Worm (Caenorhabditis elegans) whole organism, L4 larva: Measurements from ENCODE around the gene fce-2.

ENCODE experiments used
- F44E2.7 ChIP-seq: fragments of 200-800 bp; sonication (Bioruptor generic); IDR thresholded peaks from 2 replicates; pipeline ENCODE4 v2.1.2; 2022; ENCODE audit warnings: missing genetic modification characterization, missing compliant biosample characterization
- T20F7.1 ChIP-seq: fragments of 200-800 bp; sonication (Bioruptor generic); optimal IDR thresholded peaks from 2 replicates; lab custom pipeline; 2018; ENCODE audit warnings: mild to moderate bottlenecking, missing genetic modification characterization, missing compliant biosample characterization
- Y105C5A.15 ChIP-seq: fragments of 200-800 bp; sonication (Bioruptor generic); IDR thresholded peaks from 2 replicates; pipeline ENCODE4 v1.3.6; 2022; ENCODE audit warnings: missing genetic modification characterization, missing compliant biosample characterization
- aha-1 ChIP-seq: fragments of 150-350 bp; peaks from one replicate; lab custom pipeline; 2014; ENCODE audit warnings: missing biosample characterization, missing genetic modification characterization
- aly-2 ChIP-seq: sonication (generic microtip); optimal IDR thresholded peaks from 2 replicates; lab custom pipeline; 2018; ENCODE audit warnings: missing biosample characterization, missing genetic modification characterization
- daf-12 ChIP-seq: fragments of 150-350 bp; optimal IDR thresholded peaks from 2 replicates; lab custom pipeline; 2014; ENCODE audit warnings: missing biosample characterization, missing genetic modification reagents, missing genetic modification characterization
- daf-16 ChIP-seq, 3 experiments: sonication (generic microtip); optimal IDR thresholded peaks; 2 replicates each; lab custom pipeline; 2016 to 2017; ENCODE audit warnings: missing genetic modification characterization in 3 of 3, missing genetic modification reagents in 3 of 3, mild to moderate bottlenecking in 2 of 3, missing compliant biosample characterization in 2 of 3, missing biosample characterization in 1 of 3, moderate library complexity in 1 of 3
- dmd-6 ChIP-seq: fragments of 200-800 bp; sonication (Bioruptor generic); IDR thresholded peaks from 2 replicates; pipeline ENCODE4 v1.3.6; 2022; ENCODE audit warnings: missing genetic modification reagents, missing genetic modification characterization, missing compliant biosample characterization
- dmd-9 ChIP-seq: fragments of 200-800 bp; sonication (Bioruptor generic); IDR thresholded peaks from 2 replicates; pipeline ENCODE4 v1.3.6; 2022; ENCODE audit warnings: missing genetic modification reagents, missing genetic modification characterization, missing compliant biosample characterization
- duxl-1 ChIP-seq: sonication (generic microtip); optimal IDR thresholded peaks from 2 replicates; lab custom pipeline; 2016; ENCODE audit warnings: mild to moderate bottlenecking, missing genetic modification characterization, moderate library complexity, missing compliant biosample characterization; ENCODE audit not compliant: poor library complexity
- dve-1 ChIP-seq: sonication (generic microtip); optimal IDR thresholded peaks from 2 replicates; lab custom pipeline; 2017; ENCODE audit warnings: antibody characterized with exemption, mild to moderate bottlenecking, missing genetic modification characterization, missing compliant biosample characterization; ENCODE audit not compliant: insufficient read depth
- egl-43 ChIP-seq: fragments of 200-800 bp; sonication (Bioruptor generic); IDR thresholded peaks from 2 replicates; pipeline ENCODE4 v1.3.6; 2022; ENCODE audit warnings: missing genetic modification reagents, missing genetic modification characterization, missing compliant biosample characterization
- fkh-10 ChIP-seq: fragments of 150-350 bp; optimal IDR thresholded peaks from 2 replicates; lab custom pipeline; 2014; ENCODE audit warnings: missing biosample characterization, missing genetic modification reagents, missing genetic modification characterization
- fos-1 ChIP-seq: fragments of 150-350 bp; optimal IDR thresholded peaks from 2 replicates; lab custom pipeline; 2014; ENCODE audit warnings: missing biosample characterization, missing genetic modification characterization
- hif-1 ChIP-seq, 2 experiments: sonication (generic microtip); optimal IDR thresholded peaks; 2 replicates each; lab custom pipeline; 2016 to 2017; ENCODE audit warnings: missing compliant biosample characterization in 2 of 2, missing genetic modification characterization in 2 of 2, missing genetic modification reagents in 2 of 2, missing genotype in 2 of 2, mild to moderate bottlenecking in 1 of 2
- lir-3 ChIP-seq: sonication (generic microtip); optimal IDR thresholded peaks from 2 replicates; lab custom pipeline; 2016; ENCODE audit warnings: mild to moderate bottlenecking, missing genetic modification characterization, missing compliant biosample characterization
- lsy-2 ChIP-seq, 2 experiments: fragments of 150-350 bp in 1 of 2; sonication (generic microtip) in 1 of 2; optimal IDR thresholded peaks; 2 replicates each; lab custom pipeline; 2014 to 2017; ENCODE audit warnings: missing biosample characterization in 2 of 2, missing genetic modification characterization in 2 of 2
- mdl-1 ChIP-seq, 2 experiments: fragments of 150-350 bp in 1 of 2; sonication (generic microtip) in 1 of 2; optimal IDR thresholded peaks; 2 replicates each; lab custom pipeline; 2014 to 2017; ENCODE audit warnings: missing biosample characterization in 2 of 2, missing genetic modification characterization in 2 of 2
- mdt-29 ChIP-seq: fragments of 200-800 bp; sonication (Bioruptor generic); IDR thresholded peaks from 2 replicates; pipeline ENCODE4 v1.3.6; 2022; ENCODE audit warnings: missing genetic modification reagents, missing genetic modification characterization, missing compliant biosample characterization
- mxl-3 ChIP-seq: fragments of 200-800 bp; sonication (Bioruptor generic); optimal IDR thresholded peaks from 2 replicates; lab custom pipeline; 2018; ENCODE audit warnings: mild to moderate bottlenecking, missing genetic modification characterization, missing compliant biosample characterization
- nhr-11 ChIP-seq: fragments of 150-350 bp; optimal IDR thresholded peaks from 2 replicates; lab custom pipeline; 2014; ENCODE audit warnings: missing biosample characterization, missing genetic modification characterization
- nhr-42 ChIP-seq: fragments of 200-800 bp; sonication (Bioruptor generic); IDR thresholded peaks from 2 replicates; pipeline ENCODE4 v1.3.6; 2022; ENCODE audit warnings: missing genetic modification characterization, missing compliant biosample characterization
- nhr-48 ChIP-seq: sonication (generic microtip); optimal IDR thresholded peaks from 2 replicates; lab custom pipeline; 2016; ENCODE audit warnings: mild to moderate bottlenecking, missing genetic modification characterization, missing compliant biosample characterization
- nhr-76 ChIP-seq: fragments of 150-350 bp; optimal IDR thresholded peaks from 2 replicates; lab custom pipeline; 2014; ENCODE audit warnings: missing biosample characterization, missing genetic modification characterization
- php-3 ChIP-seq: fragments of 200-800 bp; sonication (Bioruptor generic); IDR thresholded peaks from 2 replicates; pipeline ENCODE4 v1.3.6; 2022; ENCODE audit warnings: missing genetic modification reagents, missing genetic modification characterization, missing compliant biosample characterization
- set-16 ChIP-seq: fragments of 200-800 bp; sonication (Bioruptor generic); IDR thresholded peaks from 2 replicates; pipeline ENCODE4 v1.3.6; 2022; ENCODE audit warnings: missing genetic modification reagents, missing genetic modification characterization, missing compliant biosample characterization
- spr-1 ChIP-seq: sonication (generic microtip); optimal IDR thresholded peaks from 2 replicates; lab custom pipeline; 2016; ENCODE audit warnings: mild to moderate bottlenecking, missing genetic modification characterization, missing compliant biosample characterization
- tra-1 ChIP-seq: fragments of 200-800 bp; sonication (Bioruptor generic); IDR thresholded peaks from 2 replicates; pipeline ENCODE4 v1.3.6; 2022; ENCODE audit warnings: missing genetic modification reagents, missing genetic modification characterization, missing compliant biosample characterization
- zag-1 ChIP-seq: fragments of 150-350 bp; optimal IDR thresholded peaks from 2 replicates; lab custom pipeline; 2014; ENCODE audit warnings: missing biosample characterization, missing genetic modification characterization
- zfp-2 ChIP-seq: sonication (generic microtip); optimal IDR thresholded peaks from 2 replicates; lab custom pipeline; 2016; ENCODE audit warnings: mild to moderate bottlenecking, missing genetic modification characterization, missing compliant biosample characterization
- zfp-3 ChIP-seq: fragments of 200-800 bp; sonication (Bioruptor generic); conservative IDR thresholded peaks from 2 replicates; pipeline ENCODE4 v1.3.6; 2022; ENCODE audit warnings: missing genetic modification reagents, missing genetic modification characterization, missing compliant biosample characterization

The fce-2 gene

DNA sequence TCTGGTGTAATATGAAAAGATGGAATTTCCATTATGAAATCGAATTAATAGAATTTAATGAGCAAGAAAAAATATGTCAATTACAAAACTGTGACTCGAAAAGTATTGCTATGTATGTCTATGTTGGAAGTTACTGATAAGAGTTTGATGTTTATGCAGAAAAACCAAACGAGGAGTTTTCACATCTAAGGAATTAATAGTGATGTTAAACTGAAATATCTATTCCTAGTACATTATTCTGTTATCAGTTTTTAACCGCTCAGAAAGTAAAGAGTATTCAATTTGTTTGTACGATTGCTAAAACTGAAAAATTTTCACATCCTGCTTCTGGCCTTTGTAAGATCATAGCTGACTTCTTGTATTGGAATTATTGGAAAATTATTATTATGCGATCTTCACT is 38.2 kb upstream of the fce-2 start, which contains the start of gene K02E2.7:
Gene K02E2.7, minus strand, starts transcription at position 101 of the 400 bp plus-strand sequence.
- no peak for TF ChIP-seq spr-1 (tag; lab: Kevin White, UChicago)
- TF ChIP-seq daf-12: no peak
- no peak for TF ChIP-seq zfp-3 (GFP tag; lab: Robert Waterston, UW)
- no peak for TF ChIP-seq fkh-10 (GFP tag; lab: Kevin White, UChicago)
- no peak for TF ChIP-seq aha-1 (tag; lab: Kevin White, UChicago)
- TF ChIP-seq zfp-2 (tag; lab: Kevin White, UChicago): no peak
- no peak for TF ChIP-seq php-3 (GFP tag; lab: Robert Waterston, UW)
- no peak for TF ChIP-seq nhr-76
- TF ChIP-seq dmd-9 (GFP tag; lab: Robert Waterston, UW): no peak
- TF ChIP-seq fos-1: no peak
- no peak for TF ChIP-seq zag-1 (tag; lab: Kevin White, UChicago)
- TF ChIP-seq Y105C5A.15 (GFP tag; lab: Robert Waterston, UW): no peak
- TF ChIP-seq T20F7.1 (GFP tag; lab: Kevin White, UChicago): no peak
- TF ChIP-seq tra-1 (GFP tag; lab: Robert Waterston, UW): no peak
- TF ChIP-seq lsy-2 (tag; optimal IDR thresholded peaks at IDR 0.05; lab: Kevin White, UChicago): no peak

- TF ChIP-seq lir-3 (tag; lab: Kevin White, UChicago): no peak
- TF ChIP-seq daf-16 (GFP tag; optimal IDR thresholded peaks at IDR 0.05; lab: Kevin White, UChicago): no peak
- peak; percentile 25 for TF ChIP-seq daf-16 (tag; optimal IDR thresholded peaks at IDR 0.05; lab: Kevin White, UChicago)
- no peak for TF ChIP-seq mdl-1 (tag; optimal IDR thresholded peaks at IDR 0.05; lab: Kevin White, UChicago)
- no peak for TF ChIP-seq duxl-1 (tag; lab: Kevin White, UChicago)
Observed at ce11 chrV:20387415-20387814, 37.7 kb upstream of the fce-2 start, which contains the start of gene F53H2.1. F53H2.1 (plus strand) TSS chrV:20387715.

ce11 chrV:20393773-20394172 is 31.3 kb upstream of the fce-2 start, which contains the start of gene cnc-7:
cnc-7 (plus strand) TSS chrV:20394073.
- no peak for TF ChIP-seq F44E2.7

DNA sequence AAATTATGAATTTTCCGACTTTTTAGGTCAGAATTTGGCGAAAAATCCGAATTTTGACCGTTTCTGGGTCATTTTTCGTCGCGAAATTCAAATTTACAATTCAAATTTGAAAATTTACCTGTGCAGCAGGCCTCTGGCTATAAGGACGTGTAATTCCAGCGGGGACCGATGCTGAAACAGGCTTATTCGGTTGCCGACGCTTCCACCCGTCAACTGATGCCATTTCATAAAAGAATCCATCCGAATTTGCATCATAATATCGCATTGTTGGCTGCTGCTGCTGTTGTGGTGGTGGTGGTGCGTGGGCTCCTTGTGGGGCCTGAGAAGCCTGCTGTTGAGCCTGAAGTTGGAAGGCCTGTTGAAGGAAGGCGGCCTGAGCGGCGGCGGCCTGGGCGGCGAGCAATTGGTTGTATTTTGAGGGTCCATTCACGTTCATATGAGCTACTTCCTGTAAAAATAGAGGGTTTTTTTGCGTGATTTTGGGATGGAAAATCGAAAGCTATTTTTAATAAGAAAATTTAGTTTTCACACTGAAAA is 25.5 kb upstream of the fce-2 start:
- TF ChIP-seq dmd-9 (GFP tag; lab: Robert Waterston, UW): 0 out of 2 replicates have a peak, but pooled peaks have one; percentile 37
- TF ChIP-seq F44E2.7: 0 out of 2 replicates have a peak, but pooled peaks have one; percentile 28
- TF ChIP-seq set-16 (GFP tag; lab: Robert Waterston, UW): peak; percentile 77
- TF ChIP-seq egl-43 (GFP tag; lab: Robert Waterston, UW): 0 out of 2 replicates have a peak, but pooled peaks have one; percentile 9
- TF ChIP-seq nhr-48 (tag; lab: Kevin White, UChicago): no peak
- no peak for TF ChIP-seq dmd-6 (GFP tag; lab: Robert Waterston, UW)
- no peak for TF ChIP-seq mxl-3 (GFP tag; lab: Kevin White, UChicago)
- no peak for TF ChIP-seq mdt-29 (GFP tag; lab: Robert Waterston, UW)

- TF ChIP-seq F44E2.7: no peak
- TF ChIP-seq mdt-29 (GFP tag; lab: Robert Waterston, UW): no peak
- no peak for TF ChIP-seq dve-1 (tag; lab: Kevin White, UChicago)
- TF ChIP-seq aly-2 (tag; lab: Kevin White, UChicago): no peak
- peak; percentile 62 for TF ChIP-seq aha-1 (tag; lab: Kevin White, UChicago)
- TF ChIP-seq lsy-2 (tag; optimal IDR thresholded peaks at IDR 0.05; lab: Kevin White, UChicago): peak in 1 of 2 experiments; percentile 29
- TF ChIP-seq nhr-42 (GFP tag; lab: Robert Waterston, UW): no peak
- no peak for TF ChIP-seq hif-1 (tag; optimal IDR thresholded peaks at IDR 0.05; lab: Kevin White, UChicago)
- peak; percentile 51; the same call in 1 of the 2 replicates for TF ChIP-seq egl-43 (GFP tag; lab: Robert Waterston, UW)
- TF ChIP-seq nhr-11 (tag; lab: Kevin White, UChicago): peak; percentile 74
Observed at ce11 chrV:20402842-20403241, 22.3 kb upstream of the fce-2 start.
